Fruit fly (Drosophila melanogaster) whole organism: Measurements from ENCODE around the gene CG12057.

ENCODE experiments used
- CG8478 ChIP-seq: fragments of >200 bp; optimal IDR thresholded peaks from 2 replicates; lab custom pipeline; 2018; ENCODE audit warnings: inconsistent platforms
- Dll ChIP-seq: fragments of >200 bp; optimal IDR thresholded peaks from 2 replicates; lab custom pipeline; 2017
- EcR ChIP-seq, 2 experiments: fragments of >200 bp; optimal IDR thresholded peaks; 2 replicates each; lab custom pipeline; 2017; ENCODE audit warnings: missing biosample characterization in 2 of 2, missing genetic modification characterization in 2 of 2, missing genetic modification reagents in 2 of 2
- pan ChIP-seq: fragments of >200 bp; optimal IDR thresholded peaks from 2 replicates; lab custom pipeline; 2017
- psq ChIP-seq: fragments of >200 bp; optimal IDR thresholded peaks from 2 replicates; lab custom pipeline; 2017
- usp ChIP-seq: fragments of >200 bp; optimal IDR thresholded peaks from 2 replicates; lab custom pipeline; 2017; ENCODE audit warnings: missing biosample characterization, missing genetic modification characterization, mixed read lengths

The CG12057 gene

dm6 chrX:9163645-9164509 lies 27.6 kb upstream of the CG12057 start:
- TF ChIP-seq EcR (GFP tag; optimal IDR thresholded peaks at IDR 0.05; lab: Kevin White, UChicago) (no peak), CG8478 (peak; percentile 12)

- TF ChIP-seq Dll (lab: Kevin White, UChicago): no peak
- no peak for TF ChIP-seq EcR (GFP tag; optimal IDR thresholded peaks at IDR 0.05; lab: Kevin White, UChicago)
- no peak for TF ChIP-seq psq (lab: Kevin White, UChicago)
- TF ChIP-seq CG8478: no peak
- no peak for TF ChIP-seq pan
- TF ChIP-seq usp (GFP tag; lab: Kevin White, UChicago): no peak
Observed at dm6 chrX:9164510-9165506, 26.6 kb upstream of the CG12057 start.

DNA sequence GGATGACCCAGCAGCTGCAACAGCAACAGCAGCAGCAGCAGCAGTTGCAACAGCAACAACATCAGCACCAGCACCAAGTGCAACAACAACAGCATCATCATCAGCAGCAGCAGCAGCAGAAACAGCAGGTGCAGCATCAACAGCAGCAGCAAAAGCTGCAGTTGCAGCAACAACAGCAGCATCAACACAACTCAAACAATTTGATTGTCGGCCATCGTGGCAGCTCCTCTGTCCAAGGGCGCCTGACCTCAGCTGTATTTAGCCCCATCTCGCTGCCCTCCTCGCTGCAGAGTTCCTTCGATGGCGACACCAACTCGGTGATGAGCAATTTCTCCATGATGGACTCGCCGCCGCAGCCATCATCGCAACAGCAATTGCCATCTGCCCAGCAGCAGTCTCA lies 23.2 kb upstream of the CG12057 start:
- no peak for TF ChIP-seq psq (lab: Kevin White, UChicago)
- no peak for TF ChIP-seq pan
- no peak for TF ChIP-seq Dll (lab: Kevin White, UChicago)
- TF ChIP-seq EcR (GFP tag; optimal IDR thresholded peaks at IDR 0.05; lab: Kevin White, UChicago): no peak
- no peak for TF ChIP-seq CG8478
- TF ChIP-seq usp (GFP tag; lab: Kevin White, UChicago): no peak

- TF ChIP-seq CG8478 (no peak), pan (no peak)
Observed at dm6 chrX:9187429-9187828, 4.0 kb upstream of the CG12057 start.

DNA sequence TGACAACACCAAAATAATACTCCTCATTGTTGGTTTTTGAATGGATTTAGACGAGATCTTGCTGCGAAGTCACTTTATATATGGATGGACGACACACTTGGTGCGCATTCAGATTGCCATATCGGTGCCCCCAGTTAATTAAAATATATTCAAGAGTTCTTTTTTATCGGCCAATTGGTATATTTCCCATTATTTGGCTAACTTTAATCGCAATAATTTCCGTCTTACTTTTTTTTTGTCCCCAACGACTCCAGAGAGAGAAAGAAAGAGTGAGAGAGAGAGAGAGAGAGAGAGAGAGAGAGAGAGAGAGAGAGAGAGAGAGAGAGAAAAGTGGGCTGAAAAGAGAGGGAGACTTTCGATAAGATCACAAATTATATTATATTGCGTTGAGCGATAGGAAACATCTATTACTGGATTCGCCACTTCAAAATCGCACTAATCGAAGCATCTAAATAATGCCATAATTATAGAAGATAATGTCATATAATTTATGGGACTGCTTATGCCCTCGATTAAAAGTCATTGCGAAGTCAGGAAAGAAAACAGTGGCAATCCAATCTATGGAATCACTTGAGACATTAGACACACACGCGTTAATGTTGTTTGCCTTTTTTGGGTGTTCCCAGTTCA lies 787 bp upstream of the CG12057 start, which contains the start of gene CG12115:
CG12115 (minus strand) TSS at position 51 of the 630 bp plus-strand sequence.
- TF ChIP-seq usp (GFP tag; lab: Kevin White, UChicago) (no peak), pan (no peak)

DNA sequence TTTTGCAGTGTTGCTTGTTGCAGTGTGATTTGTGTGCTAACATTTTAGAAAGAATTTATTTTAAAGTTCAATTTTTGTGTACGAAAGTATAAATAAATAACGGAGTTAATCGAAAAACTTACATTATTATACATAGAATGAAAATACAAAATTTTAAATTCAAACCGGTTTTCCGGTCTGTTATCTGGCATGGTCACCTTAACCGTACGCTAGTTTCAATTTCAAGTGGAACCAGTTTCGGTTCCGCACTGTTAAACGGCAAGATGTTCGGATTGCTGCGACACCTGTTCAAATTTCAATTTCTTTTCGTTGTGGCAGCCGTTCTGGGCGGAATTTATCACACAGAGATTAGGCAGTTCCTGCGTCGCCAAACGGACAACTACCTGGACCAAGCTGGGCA lies 972 bp downstream of the CG12057 start, which contains the start of gene CG12056:
CG12056 (plus strand) TSS at position 241 of the 400 bp plus-strand sequence.
- TF ChIP-seq psq (lab: Kevin White, UChicago) (no peak), EcR (GFP tag; optimal IDR thresholded peaks at IDR 0.05; lab: Kevin White, UChicago) (no peak), usp (GFP tag; lab: Kevin White, UChicago) (no peak), CG8478 (no peak), Dll (lab: Kevin White, UChicago) (no peak), pan (no peak)

DNA sequence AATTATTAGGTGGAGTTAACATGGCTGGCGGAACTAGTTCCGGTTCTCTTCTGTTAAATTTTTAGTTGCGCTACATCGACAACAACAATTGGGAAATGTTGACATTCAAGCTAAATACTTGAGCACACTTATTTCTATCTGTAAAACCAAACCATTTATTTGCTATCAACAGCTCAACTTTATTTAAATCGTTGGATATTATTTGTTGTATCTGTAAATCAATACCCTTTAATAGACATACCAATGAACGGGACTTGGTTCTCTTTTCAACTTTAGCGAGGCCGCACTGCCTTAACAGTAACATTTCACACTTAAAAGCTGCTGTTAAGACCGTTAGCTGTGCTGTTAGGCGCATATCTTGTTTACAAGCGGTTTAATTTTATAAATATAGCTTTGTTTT lies 2.1 kb downstream of the CG12057 start, which contains the start of gene CG12106:
CG12106 (plus strand) TSS at position 295 of the 400 bp plus-strand sequence.
- no peak for TF ChIP-seq EcR (GFP tag; optimal IDR thresholded peaks at IDR 0.05; lab: Kevin White, UChicago)
- no peak for TF ChIP-seq CG8478
- TF ChIP-seq pan: no peak
- TF ChIP-seq Dll (lab: Kevin White, UChicago): no peak
- TF ChIP-seq psq (lab: Kevin White, UChicago): no peak
- no peak for TF ChIP-seq usp (GFP tag; lab: Kevin White, UChicago)

dm6 chrX:9195311-9195710 lies 3.9 kb downstream of the CG12057 start:
- TF ChIP-seq usp (GFP tag; lab: Kevin White, UChicago) (no peak), psq (lab: Kevin White, UChicago) (no peak), EcR (GFP tag; optimal IDR thresholded peaks at IDR 0.05; lab: Kevin White, UChicago) (no peak), pan (no peak), CG8478 (no peak)

DNA sequence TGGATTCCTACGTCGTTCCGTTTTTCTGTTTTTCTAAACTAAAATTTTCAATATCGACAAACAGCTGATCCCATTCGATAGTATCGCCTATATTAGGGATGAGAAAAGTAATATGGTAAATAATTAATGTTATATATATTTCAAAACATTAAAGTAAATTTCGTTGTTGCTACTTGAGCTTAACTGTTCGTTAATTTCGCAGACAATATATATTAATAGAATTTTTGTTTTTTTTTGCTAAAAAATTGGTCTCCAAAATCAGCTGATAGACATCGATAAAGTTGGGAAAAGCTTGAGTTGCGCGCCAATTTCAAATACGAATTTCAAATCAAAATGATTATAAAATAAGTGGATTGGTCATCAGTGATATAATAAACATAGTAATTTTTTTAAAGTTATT lies 4.9 kb downstream of the CG12057 start, which contains the start of gene CG12118:
CG12118 (minus strand) TSS at position 53 of the 400 bp plus-strand sequence.
- TF ChIP-seq EcR (GFP tag; optimal IDR thresholded peaks at IDR 0.05; lab: Kevin White, UChicago) (no peak), pan (no peak), usp (GFP tag; lab: Kevin White, UChicago) (no peak)

DNA sequence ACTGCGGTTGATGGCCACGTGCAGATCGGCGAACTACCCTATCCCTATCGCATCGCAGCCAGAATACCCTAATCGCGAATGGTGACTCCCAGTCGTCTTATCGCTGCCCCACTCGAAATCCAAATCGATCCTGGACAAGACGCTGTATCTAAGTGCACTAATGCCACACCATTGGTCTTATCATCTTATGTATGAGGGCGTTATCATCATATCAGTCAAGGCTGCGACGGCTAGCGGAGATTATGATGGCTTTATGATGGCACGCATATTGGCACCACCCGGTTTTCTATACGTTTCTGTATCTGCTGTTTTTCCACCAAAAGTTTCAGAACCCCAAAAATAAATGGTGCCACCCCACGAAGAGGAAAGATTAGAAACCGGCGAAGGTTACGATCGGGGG lies 8.8 kb downstream of the CG12057 start:
- TF ChIP-seq usp (GFP tag; lab: Kevin White, UChicago): no peak
- no peak for TF ChIP-seq CG8478
- no peak for TF ChIP-seq EcR (GFP tag; optimal IDR thresholded peaks at IDR 0.05; lab: Kevin White, UChicago)

- TF ChIP-seq psq (lab: Kevin White, UChicago) (no peak), CG8478 (no peak), usp (GFP tag; lab: Kevin White, UChicago) (no peak)
Observed at dm6 chrX:9201080-9201479, 9.6 kb downstream of the CG12057 start.
